Fruit fly (Drosophila melanogaster) whole organism, embryonic: ENCODE results near the gene g.

Experiments
- C15 ChIP-seq: fragments of 200-800 bp; sonication (Bioruptor generic); IDR thresholded peaks from 3 replicates; pipeline ENCODE4 v1.3.6; 2022; ENCODE audit warnings: missing biosample characterization, missing genetic modification characterization
- CG1024 ChIP-seq: fragments of 200-800 bp; sonication (Bioruptor generic); IDR thresholded peaks from 2 replicates; pipeline ENCODE4 v1.3.6; 2022; ENCODE audit warnings: missing biosample characterization, missing genetic modification characterization
- CG10274 ChIP-seq: fragments of 200-800 bp; sonication (Bioruptor generic); optimal IDR thresholded peaks from 3 replicates; lab custom pipeline; 2017; ENCODE audit warnings: missing biosample characterization, mild to moderate bottlenecking, missing genetic modification characterization
- CG10431 ChIP-seq: fragments of 200-800 bp; sonication (Bioruptor generic); optimal IDR thresholded peaks from 3 replicates; lab custom pipeline; 2018; ENCODE audit warnings: missing biosample characterization, mild to moderate bottlenecking, missing genetic modification characterization
- CG11560 ChIP-seq: fragments of 200-800 bp; sonication (Bioruptor generic); IDR thresholded peaks from 3 replicates; pipeline ENCODE4 v1.3.6; 2022; ENCODE audit warnings: missing biosample characterization, missing genetic modification characterization
- CG12942 ChIP-seq: fragments of 200-800 bp; sonication (Bioruptor generic); optimal IDR thresholded peaks from 3 replicates; lab custom pipeline; 2016; ENCODE audit warnings: missing biosample characterization, missing genetic modification characterization
- CG13424 ChIP-seq: fragments of 200-800 bp; sonication (Bioruptor generic); optimal IDR thresholded peaks from 2 replicates; lab custom pipeline; 2019; ENCODE audit warnings: missing biosample characterization, mild to moderate bottlenecking, missing genetic modification characterization, moderate library complexity
- CG14050 ChIP-seq: fragments of 200-800 bp; sonication (Bioruptor generic); IDR thresholded peaks from 3 replicates; pipeline ENCODE4 v1.3.6; 2022; ENCODE audit warnings: missing biosample characterization, missing genetic modification characterization
- CG17829 ChIP-seq: fragments of 200-800 bp; optimal IDR thresholded peaks from 2 replicates; lab custom pipeline; 2019; ENCODE audit warnings: missing biosample characterization, mild to moderate bottlenecking, missing genetic modification characterization, moderate library complexity
- CG30403 ChIP-seq: fragments of 200-800 bp; sonication (Bioruptor generic); optimal IDR thresholded peaks from 3 replicates; lab custom pipeline; 2016; ENCODE audit warnings: missing biosample characterization, missing genetic modification characterization
- CG31365 ChIP-seq: fragments of 200-800 bp; sonication (Bioruptor generic); optimal IDR thresholded peaks from 2 replicates; lab custom pipeline; 2018; ENCODE audit warnings: missing biosample characterization, mild to moderate bottlenecking, missing genetic modification characterization
- CG32532 ChIP-seq: fragments of 200-800 bp; sonication (Bioruptor generic); IDR thresholded peaks from 2 replicates; pipeline ENCODE4 v1.3.6; 2022; ENCODE audit warnings: missing biosample characterization, missing genetic modification characterization
- CG32767 ChIP-seq: fragments of 200-800 bp; sonication (Bioruptor generic); IDR thresholded peaks from 2 replicates; pipeline ENCODE4 v1.3.6; 2022; ENCODE audit warnings: missing biosample characterization, missing genetic modification characterization
- CG3838 ChIP-seq: fragments of 200-800 bp; sonication (Bioruptor generic); optimal IDR thresholded peaks from 3 replicates; lab custom pipeline; 2016; ENCODE audit warnings: missing biosample characterization, missing genetic modification characterization
- CG6689 ChIP-seq: fragments of 200-800 bp; sonication (Bioruptor generic); IDR thresholded peaks from 2 replicates; pipeline ENCODE4 v1.3.6; 2022; ENCODE audit warnings: missing biosample characterization, missing genetic modification characterization
- CG7271 ChIP-seq: fragments of 200-800 bp; sonication (Bioruptor generic); optimal IDR thresholded peaks from 2 replicates; lab custom pipeline; 2018; ENCODE audit warnings: missing biosample characterization, mild to moderate bottlenecking, missing genetic modification characterization, moderate library complexity
- CG9876 ChIP-seq: fragments of 200-800 bp; sonication (Bioruptor generic); optimal IDR thresholded peaks from 2 replicates; lab custom pipeline; 2016; ENCODE audit warnings: missing biosample characterization, missing genetic modification characterization
- CG9932 ChIP-seq: fragments of 200-800 bp; sonication (Bioruptor generic); IDR thresholded peaks from 2 replicates; pipeline ENCODE4 v1.3.6; 2022; ENCODE audit warnings: missing biosample characterization, missing genetic modification characterization
- D19A ChIP-seq: fragments of 200-800 bp; optimal IDR thresholded peaks from 3 replicates; lab custom pipeline; 2019; ENCODE audit warnings: missing biosample characterization, mild to moderate bottlenecking, missing genetic modification characterization, moderate library complexity
- Deaf1 ChIP-seq: fragments of 200-800 bp; optimal IDR thresholded peaks from 3 replicates; lab custom pipeline; 2019; ENCODE audit warnings: missing biosample characterization, mild to moderate bottlenecking, missing genetic modification characterization, moderate library complexity
- Doc2 ChIP-seq: fragments of 200-800 bp; sonication (Bioruptor generic); IDR thresholded peaks from 2 replicates; pipeline ENCODE4 v1.3.6; 2022; ENCODE audit warnings: missing biosample characterization, missing genetic modification characterization
- E2f1 ChIP-seq: fragments of 200-800 bp; sonication (Bioruptor generic); IDR thresholded peaks from 2 replicates; pipeline ENCODE4 v1.3.6; 2022; ENCODE audit warnings: missing biosample characterization, missing genetic modification characterization
- Fer2 ChIP-seq: fragments of 200-800 bp; sonication (Bioruptor generic); optimal IDR thresholded peaks from 2 replicates; lab custom pipeline; 2018; ENCODE audit warnings: missing biosample characterization, mild to moderate bottlenecking, missing genetic modification characterization, moderate library complexity
- Fer3 ChIP-seq: fragments of 200-800 bp; sonication (Bioruptor generic); optimal IDR thresholded peaks from 2 replicates; lab custom pipeline; 2018; ENCODE audit warnings: missing biosample characterization, mild to moderate bottlenecking, missing genetic modification characterization, moderate library complexity
- GATAe ChIP-seq: fragments of 200-800 bp; sonication (Bioruptor generic); conservative IDR thresholded peaks from 2 replicates; pipeline ENCODE4 v1.3.6; 2022; ENCODE audit warnings: missing biosample characterization, missing genetic modification characterization
- Hand ChIP-seq: fragments of 200-800 bp; sonication (Bioruptor generic); optimal IDR thresholded peaks from 2 replicates; lab custom pipeline; 2017; ENCODE audit warnings: mild to moderate bottlenecking, missing biosample characterization, missing genetic modification reagents, missing genetic modification characterization
- Lhr ChIP-seq: fragments of 200-800 bp; sonication (Bioruptor generic); optimal IDR thresholded peaks from 3 replicates; lab custom pipeline; 2017; ENCODE audit warnings: mild to moderate bottlenecking, missing biosample characterization, missing genetic modification reagents, missing genetic modification characterization
- Lpt ChIP-seq: fragments of >200 bp; optimal IDR thresholded peaks from 2 replicates; lab custom pipeline; 2018; ENCODE audit warnings: missing biosample characterization, missing genetic modification characterization
- NC2α ChIP-seq: fragments of 200-800 bp; sonication (Bioruptor generic); optimal IDR thresholded peaks from 2 replicates; lab custom pipeline; 2016; ENCODE audit warnings: missing biosample characterization, missing genetic modification characterization
- NC2β ChIP-seq: fragments of 200-800 bp; sonication (Bioruptor generic); optimal IDR thresholded peaks from 2 replicates; lab custom pipeline; 2016; ENCODE audit warnings: missing biosample characterization, missing genetic modification characterization
- Nf-YA ChIP-seq: fragments of 200-800 bp; sonication (Bioruptor generic); IDR thresholded peaks from 2 replicates; pipeline ENCODE4 v1.3.6; 2022; ENCODE audit warnings: missing biosample characterization, missing genetic modification characterization
- Optix ChIP-seq: fragments of 200-800 bp; sonication (Bioruptor generic); IDR thresholded peaks from 3 replicates; pipeline ENCODE4 v1.3.6; 2022; ENCODE audit warnings: missing biosample characterization, missing genetic modification characterization
- Ravus ChIP-seq: fragments of 200-800 bp; sonication (Bioruptor generic); IDR thresholded peaks from 2 replicates; pipeline ENCODE4 v1.3.6; 2022; ENCODE audit warnings: missing biosample characterization, missing genetic modification characterization
- Scr ChIP-seq: fragments of 200-800 bp; sonication (Bioruptor generic); IDR thresholded peaks from 2 replicates; pipeline ENCODE4 v1.3.6; 2022; ENCODE audit warnings: missing biosample characterization, missing genetic modification characterization; ENCODE audit not compliant: partially characterized antibody
- Sry-β ChIP-seq: fragments of 200-800 bp; sonication (Bioruptor generic); optimal IDR thresholded peaks from 2 replicates; lab custom pipeline; 2018; ENCODE audit warnings: missing biosample characterization, mild to moderate bottlenecking, missing genetic modification characterization, moderate library complexity
- abd-A ChIP-seq: fragments of 200-800 bp; sonication (Bioruptor generic); optimal IDR thresholded peaks from 3 replicates; lab custom pipeline; 2019; ENCODE audit warnings: missing biosample characterization, mild to moderate bottlenecking, missing genetic modification characterization, moderate library complexity
- chinmo ChIP-seq: fragments of 200-800 bp; sonication (Bioruptor generic); IDR thresholded peaks from 4 replicates; pipeline ENCODE4 v1.3.6; 2022; ENCODE audit warnings: missing biosample characterization, missing genetic modification characterization; ENCODE audit not compliant: partially characterized antibody
- dmrt99B ChIP-seq: fragments of 200-800 bp; sonication (Bioruptor generic); optimal IDR thresholded peaks from 2 replicates; lab custom pipeline; 2018; ENCODE audit warnings: missing biosample characterization, mild to moderate bottlenecking, missing genetic modification characterization, moderate library complexity
- dysf ChIP-seq: fragments of 200-800 bp; sonication (Bioruptor generic); IDR thresholded peaks from 3 replicates; pipeline ENCODE4 v1.3.6; 2022; ENCODE audit warnings: missing biosample characterization, missing genetic modification characterization
- eyg ChIP-seq: fragments of 200-800 bp; sonication (Bioruptor generic); optimal IDR thresholded peaks from 3 replicates; lab custom pipeline; 2016; ENCODE audit warnings: missing biosample characterization, missing genetic modification characterization
- fd96Cb ChIP-seq: fragments of 200-800 bp; sonication (Bioruptor generic); optimal IDR thresholded peaks from 2 replicates; lab custom pipeline; 2018; ENCODE audit warnings: missing biosample characterization, mild to moderate bottlenecking, missing genetic modification characterization, moderate library complexity
- grau ChIP-seq: fragments of 200-800 bp; optimal IDR thresholded peaks from 3 replicates; lab custom pipeline; 2019; ENCODE audit warnings: missing biosample characterization, mild to moderate bottlenecking, missing genetic modification characterization, moderate library complexity
- knrl ChIP-seq: fragments of 200-800 bp; sonication (Bioruptor generic); IDR thresholded peaks from 3 replicates; pipeline ENCODE4 v1.3.6; 2022; ENCODE audit warnings: missing biosample characterization, missing genetic modification characterization; ENCODE audit not compliant: partially characterized antibody
- nmo ChIP-seq: fragments of 200-800 bp; sonication (Bioruptor generic); optimal IDR thresholded peaks from 2 replicates; lab custom pipeline; 2018; ENCODE audit warnings: missing biosample characterization, mild to moderate bottlenecking, missing genetic modification characterization, moderate library complexity
- scrt ChIP-seq: fragments of 200-800 bp; sonication (Bioruptor generic); optimal IDR thresholded peaks from 2 replicates; lab custom pipeline; 2018; ENCODE audit warnings: missing biosample characterization, mild to moderate bottlenecking, missing genetic modification characterization, moderate library complexity
- seq ChIP-seq: fragments of 200-800 bp; sonication (Bioruptor generic); IDR thresholded peaks from 2 replicates; pipeline ENCODE4 v1.3.6; 2022; ENCODE audit warnings: missing biosample characterization, missing genetic modification characterization
- sna ChIP-seq: fragments of 200-800 bp; sonication (Bioruptor generic); IDR thresholded peaks from 2 replicates; pipeline ENCODE4 v1.3.6; 2022; ENCODE audit warnings: missing biosample characterization, missing genetic modification characterization; ENCODE audit not compliant: partially characterized antibody
- vfl ChIP-seq: fragments of 200-800 bp; sonication (Bioruptor generic); optimal IDR thresholded peaks from 2 replicates; lab custom pipeline; 2016; ENCODE audit warnings: missing biosample characterization, missing genetic modification characterization
- zen2 ChIP-seq: fragments of 200-800 bp; sonication (Bioruptor generic); IDR thresholded peaks from 3 replicates; pipeline ENCODE4 v1.3.6; 2022; ENCODE audit warnings: missing biosample characterization, missing genetic modification characterization; ENCODE audit not compliant: partially characterized antibody
- zfh2 ChIP-seq: fragments of 200-800 bp; sonication (Bioruptor generic); optimal IDR thresholded peaks from 2 replicates; lab custom pipeline; 2016; ENCODE audit warnings: missing biosample characterization, missing genetic modification characterization

g gene

dm6 chrX:13762372-13762883, 26.4 kb upstream of the g start, which contains the start of gene rdgB (continued):
- TF ChIP-seq NC2α (GFP tag; lab: Kevin White, UChicago), result peak; percentile 3
- TF ChIP-seq CG3838 (GFP tag; lab: Kevin White, UChicago), result no peak
- peak; percentile 88 for TF ChIP-seq nmo
- no peak for TF ChIP-seq zen2 (GFP tag; lab: Robert Waterston, UW)
- no peak for TF ChIP-seq CG31365 (tag; lab: Kevin White, UChicago)
- TF ChIP-seq CG12942 (GFP tag; lab: Kevin White, UChicago), result peak; percentile 66
- peak; percentile 15 for TF ChIP-seq Lhr (GFP tag; lab: Kevin White, UChicago)
- peak; percentile 72 for TF ChIP-seq Fer3 (tag; lab: Kevin White, UChicago)
- peak; percentile 73 for TF ChIP-seq CG32532 (GFP tag; lab: Robert Waterston, UW)
- 0 out of 3 replicates have a peak, but pooled peaks have one; percentile 38 for TF ChIP-seq C15 (GFP tag; lab: Robert Waterston, UW)
- TF ChIP-seq CG10274 (GFP tag; lab: Kevin White, UChicago), result peak; percentile 60
- TF ChIP-seq CG6689 (GFP tag; lab: Robert Waterston, UW), result peak; percentile 80
- TF ChIP-seq seq (GFP tag; lab: Robert Waterston, UW), result peak; percentile 33; the same call in 1 of the 2 replicates
- peak; percentile 68 for TF ChIP-seq CG9932 (GFP tag; lab: Robert Waterston, UW)
- TF ChIP-seq E2f1 (GFP tag; lab: Robert Waterston, UW), result peak; percentile 76
- no peak for TF ChIP-seq NC2β
- no peak; the same call in 2 of the 3 replicates for TF ChIP-seq knrl (GFP tag; lab: Robert Waterston, UW)
- TF ChIP-seq grau (tag; lab: Kevin White, UChicago), result peak; percentile 86
- peak; percentile 90 for TF ChIP-seq CG30403 (GFP tag; lab: Kevin White, UChicago)
- peak; percentile 78 for TF ChIP-seq abd-A
- no peak for TF ChIP-seq eyg (GFP tag; lab: Kevin White, UChicago)
- peak; percentile 82 for TF ChIP-seq CG17829
- TF ChIP-seq vfl, result peak; percentile 32
- 0 out of 2 replicates have a peak, but pooled peaks have one; percentile 60 for TF ChIP-seq CG32767 (GFP tag; lab: Robert Waterston, UW)
- peak; percentile 56 for TF ChIP-seq Fer2 (tag; lab: Kevin White, UChicago)
- peak; percentile 25 for TF ChIP-seq Hand (GFP tag; lab: Kevin White, UChicago)
- TF ChIP-seq CG13424 (tag; lab: Kevin White, UChicago), result peak; percentile 87
- TF ChIP-seq chinmo (GFP tag; lab: Robert Waterston, UW), result peak; percentile 79; the same call in 3 of the 4 replicates
- TF ChIP-seq dysf (GFP tag; lab: Robert Waterston, UW), result peak; percentile 83
- TF ChIP-seq CG9876, result no peak
- TF ChIP-seq D19A (tag; lab: Kevin White, UChicago), result peak; percentile 60
- no peak for TF ChIP-seq Scr (GFP tag; lab: Robert Waterston, UW)
- TF ChIP-seq GATAe (GFP tag; lab: Robert Waterston, UW), result no peak
- no peak for TF ChIP-seq sna
- TF ChIP-seq Nf-YA, result no peak
- TF ChIP-seq CG7271 (tag; lab: Kevin White, UChicago), result no peak
- no peak for TF ChIP-seq Lpt (GFP tag; lab: Kevin White, UChicago)
- TF ChIP-seq CG10431 (GFP tag; lab: Kevin White, UChicago), result peak; percentile 63
- TF ChIP-seq CG14050, result 0 out of 3 replicates have a peak, but pooled peaks have one; percentile 18
- peak; percentile 96 for TF ChIP-seq Deaf1
- no peak for TF ChIP-seq Doc2 (GFP tag; lab: Robert Waterston, UW)
- TF ChIP-seq scrt (GFP tag; lab: Kevin White, UChicago), result peak; percentile 58
- peak; percentile 58 for TF ChIP-seq zfh2
- no peak for TF ChIP-seq Sry-β (GFP tag; lab: Kevin White, UChicago)
- peak; percentile 13; the same call in 1 of the 2 replicates for TF ChIP-seq Ravus
- no peak for TF ChIP-seq CG11560
- peak; percentile 20; the same call in 1 of the 3 replicates for TF ChIP-seq Optix
- no peak for TF ChIP-seq CG1024
- peak; percentile 91 for TF ChIP-seq dmrt99B
- peak; percentile 82 for TF ChIP-seq fd96Cb (tag; lab: Kevin White, UChicago)
